Fruit fly (Drosophila melanogaster): ENCODE data around the gene CG10479.

DNA sequence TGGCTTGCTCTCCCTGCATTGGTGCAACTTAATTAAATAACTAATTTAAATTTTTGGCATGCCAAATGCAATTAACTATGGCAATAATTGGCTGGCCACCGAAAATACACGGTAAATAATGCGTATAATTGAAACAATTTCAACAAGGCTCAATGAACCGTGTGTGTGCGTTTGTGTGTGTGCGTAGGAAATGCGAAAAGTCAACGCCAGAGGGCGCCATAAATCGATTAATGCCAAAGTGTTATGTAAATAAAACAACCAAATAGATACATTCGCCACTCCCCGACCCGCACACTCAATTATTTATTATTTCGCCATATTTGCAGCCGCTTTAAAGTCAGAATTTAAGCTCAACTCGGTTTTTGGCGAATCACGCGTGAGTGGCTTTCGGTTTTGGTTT lies 18.6 kb downstream of the CG10479 start:
- TF ChIP-seq CG17802 (tag; optimal IDR thresholded peaks at IDR 0.05) (no peak), C15 (GFP tag; IDR thresholded peaks at IDR 0.05) (no peak), Lim3 (GFP tag; IDR thresholded peaks at IDR 0.05) (no peak), Dip3 (GFP tag; optimal IDR thresholded peaks at IDR 0.05) (no peak), CG17829 (tag; optimal IDR thresholded peaks at IDR 0.05) (no peak), CG11696 (GFP tag; IDR thresholded peaks at IDR 0.05) (no peak), CG8290 (GFP tag; optimal IDR thresholded peaks at IDR 0.05) (no peak), CG8290 (tag; optimal IDR thresholded peaks at IDR 0.05) (no peak), CG2199 (GFP tag; IDR thresholded peaks at IDR 0.05) (no peak), bcd (GFP tag; optimal IDR thresholded peaks at IDR 0.05) (no peak), ken (GFP tag; IDR thresholded peaks at IDR 0.05) (no peak), pan (optimal IDR thresholded peaks at IDR 0.05) (no peak), pan (GFP tag; optimal IDR thresholded peaks at IDR 0.05 in 1 of 2, IDR thresholded peaks at IDR 0.05 in 1 of 2) (no peak), CG12942 (GFP tag; optimal IDR thresholded peaks at IDR 0.05) (no peak), CG43689 (GFP tag; IDR thresholded peaks at IDR 0.05) (no peak)

Data from whole organism, embryonic.